Worm (Caenorhabditis elegans) whole organism, L4/young adult: ENCODE measurements around the gene psmd-9.

ENCODE experiments used
- dao-5 ChIP-seq: sonication (generic microtip); optimal IDR thresholded peaks from 2 replicates; lab custom pipeline; 2016; ENCODE audit warnings: missing genotype, missing genetic modification characterization, moderate library complexity, missing compliant biosample characterization
- him-1 ChIP-seq: sonication (generic microtip); optimal IDR thresholded peaks from 2 replicates; lab custom pipeline; 2016; ENCODE audit warnings: missing genotype, missing genetic modification reagents, missing genetic modification characterization, missing compliant biosample characterization

- TF ChIP-seq him-1 (tag; lab: Kevin White, UChicago) (no peak), dao-5 (tag; lab: Kevin White, UChicago) (no peak)
Measured at ce11 chrII:6919363-6919851, 17.5 kb downstream of the psmd-9 start, which contains the start of gene B0252.1.
